Worm (Caenorhabditis elegans) whole organism, L4 larva: Measurements from ENCODE around the gene ceh-40.
"Not testable (repeated sequence)": the region's sequence is repeated elsewhere in the genome, so short reads cannot be mapped to it uniquely, and the experiment has no call there.

Experiments
- F49E8.2 ChIP-seq: sonication (generic microtip); optimal IDR thresholded peaks from 2 replicates; lab custom pipeline; 2016; ENCODE audit warnings: missing compliant biosample characterization, mild to moderate bottlenecking, missing genetic modification characterization, borderline replicate concordance
- T26A8.4 ChIP-seq: fragments of 200-800 bp; sonication (Bioruptor generic); IDR thresholded peaks from 2 replicates; pipeline ENCODE4 v1.3.6; 2022; ENCODE audit warnings: missing genetic modification characterization, missing compliant biosample characterization
- Y48G9A.11 ChIP-seq: fragments of 200-800 bp; sonication (Bioruptor generic); IDR thresholded peaks from 2 replicates; pipeline ENCODE4 v1.3.6; 2022; ENCODE audit warnings: missing genetic modification reagents, missing genetic modification characterization, missing compliant biosample characterization
- attf-4 ChIP-seq: sonication (generic microtip); optimal IDR thresholded peaks from 3 replicates; lab custom pipeline; 2017; ENCODE audit warnings: missing biosample characterization, missing genetic modification characterization
- ceh-20 ChIP-seq: fragments of 200-800 bp; sonication (Bioruptor generic); IDR thresholded peaks from 2 replicates; pipeline ENCODE4 v1.3.6; 2022; ENCODE audit warnings: missing genetic modification reagents, missing genetic modification characterization, missing compliant biosample characterization
- ceh-32 ChIP-seq: sonication (generic microtip); optimal IDR thresholded peaks from 2 replicates; lab custom pipeline; 2016; ENCODE audit warnings: mild to moderate bottlenecking, missing genetic modification characterization, missing compliant biosample characterization; ENCODE audit not compliant: poor library complexity
- ceh-44 ChIP-seq: fragments of 200-800 bp; sonication (Bioruptor generic); IDR thresholded peaks from 2 replicates; pipeline ENCODE4 v1.3.6; 2022; ENCODE audit warnings: missing genetic modification reagents, missing genetic modification characterization, missing compliant biosample characterization
- daf-12 ChIP-seq: fragments of 150-350 bp; optimal IDR thresholded peaks from 2 replicates; lab custom pipeline; 2014; ENCODE audit warnings: missing biosample characterization, missing genetic modification reagents, missing genetic modification characterization
- daf-16 ChIP-seq, 3 experiments: sonication (generic microtip); optimal IDR thresholded peaks; 2 replicates each; lab custom pipeline; 2016 to 2017; ENCODE audit warnings: missing genetic modification characterization in 3 of 3, missing genetic modification reagents in 3 of 3, mild to moderate bottlenecking in 2 of 3, missing compliant biosample characterization in 2 of 3, missing biosample characterization in 1 of 3, moderate library complexity in 1 of 3
- duxl-1 ChIP-seq: sonication (generic microtip); optimal IDR thresholded peaks from 2 replicates; lab custom pipeline; 2016; ENCODE audit warnings: mild to moderate bottlenecking, missing genetic modification characterization, moderate library complexity, missing compliant biosample characterization; ENCODE audit not compliant: poor library complexity
- egl-43 ChIP-seq: fragments of 200-800 bp; sonication (Bioruptor generic); IDR thresholded peaks from 2 replicates; pipeline ENCODE4 v1.3.6; 2022; ENCODE audit warnings: missing genetic modification reagents, missing genetic modification characterization, missing compliant biosample characterization
- fkh-10 ChIP-seq: fragments of 150-350 bp; optimal IDR thresholded peaks from 2 replicates; lab custom pipeline; 2014; ENCODE audit warnings: missing biosample characterization, missing genetic modification reagents, missing genetic modification characterization
- fos-1 ChIP-seq: fragments of 150-350 bp; optimal IDR thresholded peaks from 2 replicates; lab custom pipeline; 2014; ENCODE audit warnings: missing biosample characterization, missing genetic modification characterization
- hmg-1.1 ChIP-seq: fragments of 200-800 bp; sonication (Bioruptor generic); IDR thresholded peaks from 2 replicates; pipeline ENCODE4 v1.3.6; 2022; ENCODE audit warnings: missing genetic modification reagents, missing genetic modification characterization, missing compliant biosample characterization
- jun-1 ChIP-seq: fragments of 150-350 bp; optimal IDR thresholded peaks from 2 replicates; lab custom pipeline; 2014; ENCODE audit warnings: missing biosample characterization, missing genetic modification reagents, missing genetic modification characterization
- lin-1 ChIP-seq: fragments of 200-800 bp; sonication (Bioruptor generic); IDR thresholded peaks from 2 replicates; pipeline ENCODE4 v1.3.6; 2022; ENCODE audit warnings: missing genetic modification reagents, missing genetic modification characterization, missing compliant biosample characterization
- lin-13 ChIP-seq: fragments of 150-350 bp; optimal IDR thresholded peaks from 2 replicates; lab custom pipeline; 2014; ENCODE audit warnings: missing biosample characterization, missing genetic modification reagents, missing genetic modification characterization
- mdt-29 ChIP-seq: fragments of 200-800 bp; sonication (Bioruptor generic); IDR thresholded peaks from 2 replicates; pipeline ENCODE4 v1.3.6; 2022; ENCODE audit warnings: missing genetic modification reagents, missing genetic modification characterization, missing compliant biosample characterization
- mes-2 ChIP-seq: sonication (generic microtip); optimal IDR thresholded peaks from 2 replicates; lab custom pipeline; 2016; ENCODE audit warnings: missing genotype, mild to moderate bottlenecking, missing genetic modification characterization, missing compliant biosample characterization; ENCODE audit not compliant: poor library complexity, severe bottlenecking
- nhr-11 ChIP-seq: fragments of 150-350 bp; optimal IDR thresholded peaks from 2 replicates; lab custom pipeline; 2014; ENCODE audit warnings: missing biosample characterization, missing genetic modification characterization
- nhr-237 ChIP-seq: sonication (generic microtip); optimal IDR thresholded peaks from 2 replicates; lab custom pipeline; 2017; ENCODE audit warnings: missing biosample characterization, missing genetic modification characterization
- nhr-6 ChIP-seq: fragments of 150-350 bp; optimal IDR thresholded peaks from 2 replicates; lab custom pipeline; 2014; ENCODE audit warnings: missing biosample characterization, missing genetic modification characterization
- pqm-1 ChIP-seq: sonication (generic microtip); optimal IDR thresholded peaks from 2 replicates; lab custom pipeline; 2017; ENCODE audit warnings: missing biosample characterization, missing genetic modification characterization
- skn-1 ChIP-seq: fragments of 150-350 bp; optimal IDR thresholded peaks from 2 replicates; lab custom pipeline; 2014; ENCODE audit warnings: missing biosample characterization, missing genetic modification characterization
- spr-1 ChIP-seq: sonication (generic microtip); optimal IDR thresholded peaks from 2 replicates; lab custom pipeline; 2016; ENCODE audit warnings: mild to moderate bottlenecking, missing genetic modification characterization, missing compliant biosample characterization
- tra-1 ChIP-seq: fragments of 200-800 bp; sonication (Bioruptor generic); IDR thresholded peaks from 2 replicates; pipeline ENCODE4 v1.3.6; 2022; ENCODE audit warnings: missing genetic modification reagents, missing genetic modification characterization, missing compliant biosample characterization
- unc-62 ChIP-seq, 3 experiments: fragments of 150-350 bp in 1 of 3; sonication (generic microtip); optimal IDR thresholded peaks in 2 of 3; peaks in 1 of 3; 1 replicate in 1 of 3; 2 replicates in 2 of 3; lab custom pipeline; 2014 to 2017; ENCODE audit warnings: missing biosample characterization in 3 of 3, missing genetic modification characterization in 3 of 3, missing genetic modification reagents in 3 of 3, missing genotype in 1 of 3
- zag-1 ChIP-seq: fragments of 150-350 bp; optimal IDR thresholded peaks from 2 replicates; lab custom pipeline; 2014; ENCODE audit warnings: missing biosample characterization, missing genetic modification characterization
- ztf-7 ChIP-seq: fragments of 150-350 bp; optimal IDR thresholded peaks from 2 replicates; lab custom pipeline; 2014; ENCODE audit warnings: missing biosample characterization, missing genetic modification characterization

Gene ceh-40

ce11 chrX:12302755-12303154 is 17.8 kb downstream of the ceh-40 start, which contains the start of gene dot-1.3:
dot-1.3 (minus strand) TSS chrX:12302855.
- not testable (repeated sequence) for TF ChIP-seq lin-13 (GFP tag; lab: Kevin White, UChicago); nhr-237 (tag; lab: Kevin White, UChicago); ceh-20 (GFP tag; lab: Robert Waterston, UW)

- no peak for TF ChIP-seq attf-4 (tag; lab: Kevin White, UChicago)
Observed at ce11 chrX:12299834-12300233, 20.7 kb downstream of the ceh-40 start, which contains the start of gene W06D11.5. W06D11.5 (plus strand) TSS chrX:12300134.

- no peak for TF ChIP-seq mdt-29 (GFP tag; lab: Robert Waterston, UW)
- no peak for TF ChIP-seq lin-1 (GFP tag; lab: Robert Waterston, UW)
- TF ChIP-seq daf-16 (GFP tag; optimal IDR thresholded peaks at IDR 0.05; lab: Kevin White, UChicago), result no peak
- TF ChIP-seq daf-16 (tag; optimal IDR thresholded peaks at IDR 0.05; lab: Kevin White, UChicago), result no peak
- no peak for TF ChIP-seq nhr-11 (tag; lab: Kevin White, UChicago)
- TF ChIP-seq ztf-7 (tag; lab: Kevin White, UChicago), result no peak
- TF ChIP-seq jun-1 (tag; lab: Kevin White, UChicago), result no peak
- no peak for TF ChIP-seq fkh-10 (GFP tag; lab: Kevin White, UChicago)
- TF ChIP-seq fos-1 (tag; lab: Kevin White, UChicago), result no peak
- TF ChIP-seq attf-4 (tag; lab: Kevin White, UChicago), result no peak
- no peak for TF ChIP-seq hmg-1.1
- no peak for TF ChIP-seq T26A8.4 (GFP tag; lab: Robert Waterston, UW)
- no peak for TF ChIP-seq tra-1 (GFP tag; lab: Robert Waterston, UW)
- no peak for TF ChIP-seq Y48G9A.11 (GFP tag; lab: Robert Waterston, UW)
- no peak for TF ChIP-seq pqm-1
- no peak for TF ChIP-seq nhr-6
- no peak for TF ChIP-seq spr-1 (tag; lab: Kevin White, UChicago)
Observed at ce11 chrX:12298324-12298723, 22.3 kb downstream of the ceh-40 start, which contains the start of gene W06D11.3. W06D11.3 (plus strand) TSS chrX:12298683.

- TF ChIP-seq daf-12 (no peak), unc-62 (GFP tag; optimal IDR thresholded peaks at IDR 0.05 in 1 of 2; lab: Kevin White, UChicago) (peak in 1 of 2 experiments; percentile 96), unc-62 (tag; optimal IDR thresholded peaks at IDR 0.05; lab: Kevin White, UChicago) (no peak)
Observed at ce11 chrX:12296392-12296791, 24.2 kb downstream of the ceh-40 start, which contains the start of gene W06D11.2. W06D11.2 (minus strand) TSS chrX:12296730.

- no peak for TF ChIP-seq zag-1
- TF ChIP-seq skn-1 (tag; lab: Kevin White, UChicago), result no peak
- peak in 1 of 2 experiments; percentile 61 for TF ChIP-seq unc-62 (GFP tag; optimal IDR thresholded peaks at IDR 0.05 in 1 of 2; lab: Kevin White, UChicago)
- TF ChIP-seq unc-62 (tag; optimal IDR thresholded peaks at IDR 0.05; lab: Kevin White, UChicago), result no peak
- no peak for TF ChIP-seq lin-13 (GFP tag; lab: Kevin White, UChicago)
- no peak for TF ChIP-seq F49E8.2 (tag; lab: Kevin White, UChicago)
- TF ChIP-seq mes-2 (tag; lab: Kevin White, UChicago), result no peak
Observed at ce11 chrX:12294263-12294662, 26.3 kb downstream of the ceh-40 start, which contains the start of gene W06D11.1. W06D11.1 (plus strand) TSS chrX:12294563.

ce11 chrX:12290539-12290938 is 30.0 kb downstream of the ceh-40 start, which contains the start of gene C04B4.4:
C04B4.4 (plus strand) TSS chrX:12290839.
- no peak for TF ChIP-seq duxl-1
- TF ChIP-seq egl-43 (GFP tag; lab: Robert Waterston, UW), result no peak
- TF ChIP-seq ceh-44 (GFP tag; lab: Robert Waterston, UW), result no peak
- no peak for TF ChIP-seq ceh-32 (tag; lab: Kevin White, UChicago)
